Fruit fly (Drosophila melanogaster): ENCODE measurements around the gene CG2964.

Gene CG2964

dm6 chr2L:2806190-2806763, 6.0 kb upstream of the CG2964 start:
- TF ChIP-seq ttk (optimal IDR thresholded peaks at IDR 0.05): no peak
- TF ChIP-seq insv (optimal IDR thresholded peaks at IDR 0.05): no peak
- no peak for TF ChIP-seq psq (optimal IDR thresholded peaks at IDR 0.05)
- TF ChIP-seq h (optimal IDR thresholded peaks at IDR 0.05): no peak
- no peak for TF ChIP-seq Sin3A (optimal IDR thresholded peaks at IDR 0.05)
- TF ChIP-seq Myc (optimal IDR thresholded peaks at IDR 0.05): no peak

- TF ChIP-seq Sin3A (optimal IDR thresholded peaks at IDR 0.05): no peak
- TF ChIP-seq psq (optimal IDR thresholded peaks at IDR 0.05): no peak
- TF ChIP-seq ttk (optimal IDR thresholded peaks at IDR 0.05): no peak
- TF ChIP-seq Myc (optimal IDR thresholded peaks at IDR 0.05): no peak
- no peak for TF ChIP-seq insv (optimal IDR thresholded peaks at IDR 0.05)
- TF ChIP-seq h (optimal IDR thresholded peaks at IDR 0.05): no peak
Observed at dm6 chr2L:2807597-2807996, 4.6 kb upstream of the CG2964 start.

dm6 chr2L:2808038-2808699, 4.1 kb upstream of the CG2964 start:
- TF ChIP-seq insv (optimal IDR thresholded peaks at IDR 0.05) (no peak), h (optimal IDR thresholded peaks at IDR 0.05) (no peak), psq (optimal IDR thresholded peaks at IDR 0.05) (no peak), Myc (optimal IDR thresholded peaks at IDR 0.05) (no peak), Sin3A (optimal IDR thresholded peaks at IDR 0.05) (no peak), ttk (optimal IDR thresholded peaks at IDR 0.05) (no peak)

- TF ChIP-seq Sin3A (optimal IDR thresholded peaks at IDR 0.05): no peak
- no peak for TF ChIP-seq ttk (optimal IDR thresholded peaks at IDR 0.05)
- no peak for TF ChIP-seq psq (optimal IDR thresholded peaks at IDR 0.05)
- no peak for TF ChIP-seq insv (optimal IDR thresholded peaks at IDR 0.05)
- TF ChIP-seq h (optimal IDR thresholded peaks at IDR 0.05): no peak
- TF ChIP-seq Myc (optimal IDR thresholded peaks at IDR 0.05): no peak
Observed at dm6 chr2L:2810831-2811230, 1.4 kb upstream of the CG2964 start.

dm6 chr2L:2815673-2816072, 3.4 kb downstream of the CG2964 start, which contains the start of gene G6P:
G6P (minus strand) TSS chr2L:2815760.
- TF ChIP-seq h (optimal IDR thresholded peaks at IDR 0.05) (no peak), insv (optimal IDR thresholded peaks at IDR 0.05) (no peak), psq (optimal IDR thresholded peaks at IDR 0.05) (no peak), Sin3A (optimal IDR thresholded peaks at IDR 0.05) (no peak)

dm6 chr2L:2825406-2825805, 13.2 kb downstream of the CG2964 start, which contains the start of gene CG3123:
CG3123 (minus strand) TSS chr2L:2825506.
- TF ChIP-seq Myc (optimal IDR thresholded peaks at IDR 0.05) (no peak), psq (optimal IDR thresholded peaks at IDR 0.05) (no peak), Sin3A (optimal IDR thresholded peaks at IDR 0.05) (no peak), h (optimal IDR thresholded peaks at IDR 0.05) (no peak), insv (optimal IDR thresholded peaks at IDR 0.05) (no peak), ttk (optimal IDR thresholded peaks at IDR 0.05) (no peak)

dm6 chr2L:2829637-2830340, 17.6 kb downstream of the CG2964 start, which contains the start of gene Duox:
Duox (minus strand) TSS chr2L:2830248.
- TF ChIP-seq h (optimal IDR thresholded peaks at IDR 0.05) (no peak), Sin3A (optimal IDR thresholded peaks at IDR 0.05) (no peak), insv (optimal IDR thresholded peaks at IDR 0.05) (no peak)

dm6 chr2L:2830341-2830800, 18.1 kb downstream of the CG2964 start:
- TF ChIP-seq Myc (optimal IDR thresholded peaks at IDR 0.05) (no peak), Sin3A (optimal IDR thresholded peaks at IDR 0.05) (no peak), psq (optimal IDR thresholded peaks at IDR 0.05) (no peak), ttk (optimal IDR thresholded peaks at IDR 0.05) (no peak), h (optimal IDR thresholded peaks at IDR 0.05) (no peak), insv (optimal IDR thresholded peaks at IDR 0.05) (no peak)

- TF ChIP-seq h (optimal IDR thresholded peaks at IDR 0.05): no peak
- no peak for TF ChIP-seq Sin3A (optimal IDR thresholded peaks at IDR 0.05)
- TF ChIP-seq ttk (optimal IDR thresholded peaks at IDR 0.05): no peak
- no peak for TF ChIP-seq insv (optimal IDR thresholded peaks at IDR 0.05)
- no peak for TF ChIP-seq Myc (optimal IDR thresholded peaks at IDR 0.05)
Observed at dm6 chr2L:2837742-2838461, 25.7 kb downstream of the CG2964 start, which contains the start of the genes CG3119 and Cpr23B. CG3119 (minus strand) TSS chr2L:2837833. Cpr23B (plus strand) TSS chr2L:2838411.

dm6 chr2L:2839850-2840249, 27.6 kb downstream of the CG2964 start, which contains the start of gene CG2975:
CG2975 (plus strand) TSS chr2L:2840124.
- no peak for TF ChIP-seq h (optimal IDR thresholded peaks at IDR 0.05)
- no peak for TF ChIP-seq psq (optimal IDR thresholded peaks at IDR 0.05)
- TF ChIP-seq ttk (optimal IDR thresholded peaks at IDR 0.05): no peak
- TF ChIP-seq Sin3A (optimal IDR thresholded peaks at IDR 0.05): no peak
- TF ChIP-seq Myc (optimal IDR thresholded peaks at IDR 0.05): no peak
- TF ChIP-seq insv (optimal IDR thresholded peaks at IDR 0.05): no peak

- no peak for TF ChIP-seq ttk (optimal IDR thresholded peaks at IDR 0.05)
- TF ChIP-seq insv (optimal IDR thresholded peaks at IDR 0.05): no peak
- TF ChIP-seq h (optimal IDR thresholded peaks at IDR 0.05): no peak
- TF ChIP-seq Sin3A (optimal IDR thresholded peaks at IDR 0.05): no peak
- TF ChIP-seq Myc (optimal IDR thresholded peaks at IDR 0.05): no peak
- no peak for TF ChIP-seq psq (optimal IDR thresholded peaks at IDR 0.05)
Observed at dm6 chr2L:2840311-2840710, 28.1 kb downstream of the CG2964 start.
